Worm (Caenorhabditis elegans) whole organism, young adult: ENCODE measurements around the gene F34H10.5.

Experiments
- Y53G8AR.9 ChIP-seq: fragments of 200-800 bp; sonication (Bioruptor generic); conservative IDR thresholded peaks from 2 replicates; pipeline ENCODE4 v1.3.6; 2022; ENCODE audit warnings: missing genetic modification reagents, missing genetic modification characterization, missing compliant biosample characterization
- ceh-58 ChIP-seq: fragments of 200-800 bp; sonication (Bioruptor generic); IDR thresholded peaks from 2 replicates; pipeline ENCODE4 v1.3.6; 2022; ENCODE audit warnings: missing genetic modification characterization, missing compliant biosample characterization
- dox-1 ChIP-seq: fragments of 200-800 bp; sonication (Bioruptor generic); IDR thresholded peaks from 2 replicates; pipeline ENCODE4 v1.3.6; 2022; ENCODE audit warnings: missing genetic modification reagents, missing genetic modification characterization, missing compliant biosample characterization
- efl-1 ChIP-seq: fragments of 150-350 bp; optimal IDR thresholded peaks from 2 replicates; lab custom pipeline; 2014; ENCODE audit warnings: missing biosample characterization, missing genetic modification reagents, missing genetic modification characterization
- ets-4 ChIP-seq: fragments of 200-800 bp; sonication (Bioruptor generic); optimal IDR thresholded peaks from 2 replicates; lab custom pipeline; 2018; ENCODE audit warnings: mild to moderate bottlenecking, missing genetic modification characterization, missing compliant biosample characterization
- lag-1 ChIP-seq: fragments of 200-800 bp; sonication (Bioruptor generic); IDR thresholded peaks from 2 replicates; pipeline ENCODE4 v1.3.6; 2022; ENCODE audit warnings: missing genetic modification reagents, missing genetic modification characterization, missing compliant biosample characterization
- lin-40 ChIP-seq: sonication (generic microtip); optimal IDR thresholded peaks from 2 replicates; lab custom pipeline; 2016; ENCODE audit warnings: missing genetic modification characterization, mild to moderate bottlenecking, missing compliant biosample characterization, missing genotype, missing genetic modification reagents
- snpc-4 ChIP-seq, 5 experiments: fragments of 150-350 bp in 1 of 5; sonication (generic microtip) in 4 of 5; optimal IDR thresholded peaks; 2 replicates each; lab custom pipeline; 2014 to 2018; ENCODE audit warnings: missing genetic modification characterization in 5 of 5, missing biosample characterization in 3 of 5, antibody characterized with exemption in 2 of 5, mild to moderate bottlenecking in 2 of 5, missing compliant biosample characterization in 2 of 5, missing genotype in 2 of 5, moderate library complexity in 2 of 5, missing genetic modification reagents in 1 of 5
- unc-62 ChIP-seq: fragments of 150-350 bp; optimal IDR thresholded peaks from 2 replicates; lab custom pipeline; 2014; ENCODE audit warnings: missing biosample characterization, missing genetic modification reagents, missing genetic modification characterization

DNA sequence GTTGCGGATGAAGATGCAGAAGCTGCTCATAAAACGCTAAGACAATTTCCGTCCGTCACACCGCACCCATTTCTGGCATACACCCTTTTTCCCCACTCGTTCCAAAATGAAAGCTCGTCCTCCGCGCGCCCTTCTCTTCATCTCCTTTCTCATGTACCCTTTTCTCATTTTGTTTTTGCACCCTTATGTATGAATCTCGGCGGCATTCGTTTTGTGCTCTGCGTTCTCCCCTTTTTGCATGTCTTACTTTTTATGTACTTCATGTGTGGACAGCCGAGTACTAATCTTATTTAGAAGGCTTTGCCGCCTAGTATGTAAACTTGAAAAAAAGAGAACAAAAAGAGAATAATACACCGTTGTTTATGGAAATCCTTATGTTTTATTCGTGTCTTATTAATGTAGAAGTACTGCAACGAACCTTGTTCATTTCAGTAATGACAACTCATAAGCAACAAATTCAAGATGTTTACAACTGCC, 12.7 kb downstream of the F34H10.5 start, which contains the start of gene F34H10.4:
- no peak for TF ChIP-seq unc-62 (GFP tag; lab: Kevin White, UChicago)
- no peak for TF ChIP-seq Y53G8AR.9 (GFP tag; lab: Robert Waterston, UW)
- TF ChIP-seq ets-4 (GFP tag; lab: Kevin White, UChicago), result no peak
- no peak for TF ChIP-seq ceh-58 (GFP tag; lab: Robert Waterston, UW)
- TF ChIP-seq snpc-4 (GFP tag; optimal IDR thresholded peaks at IDR 0.05; lab: Kevin White, UChicago), result no peak
- no peak for TF ChIP-seq snpc-4 (tag; optimal IDR thresholded peaks at IDR 0.05; lab: Kevin White, UChicago)
- no peak for TF ChIP-seq lag-1 (GFP tag; lab: Robert Waterston, UW)
- TF ChIP-seq dox-1 (GFP tag; lab: Robert Waterston, UW), result no peak
- no peak for TF ChIP-seq efl-1 (GFP tag; lab: Kevin White, UChicago)
- no peak for TF ChIP-seq lin-40 (tag; lab: Kevin White, UChicago)
